Fruit fly (Drosophila melanogaster): ENCODE data around the gene mfrn.

Gene mfrn

DNA sequence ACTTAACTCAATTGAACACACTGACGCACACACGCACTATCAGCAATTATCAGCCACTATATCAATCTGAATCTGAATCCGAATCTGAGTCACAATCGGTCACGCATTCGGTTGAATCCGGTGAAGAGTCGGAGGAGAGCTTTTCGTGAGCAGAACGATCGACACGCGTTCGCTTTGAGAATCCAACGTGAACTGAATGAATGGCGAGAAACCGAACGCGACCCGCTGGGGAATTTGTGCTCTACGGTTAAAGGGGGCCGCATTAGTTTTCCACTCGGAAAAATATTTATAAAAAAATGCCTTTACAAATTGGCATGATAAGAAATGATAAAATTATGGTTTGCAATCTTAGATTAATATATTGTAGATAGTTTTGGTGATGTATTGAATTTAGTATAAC lies 40.4 kb upstream of the mfrn start, which contains the start of gene betaTub97EF (continued):
- no peak for TF ChIP-seq stwl (tag; optimal IDR thresholded peaks at IDR 0.05)
- TF ChIP-seq HLHmδ (GFP tag; optimal IDR thresholded peaks at IDR 0.05), result no peak
- TF ChIP-seq CG1792 (GFP tag; optimal IDR thresholded peaks at IDR 0.05), result no peak
- no peak for TF ChIP-seq wek (GFP tag; optimal IDR thresholded peaks at IDR 0.05)
- no peak for TF ChIP-seq Nf-YA (GFP tag; IDR thresholded peaks at IDR 0.05)
- peak; percentile 30; the same call in 1 of the 2 replicates for TF ChIP-seq CG10366 (GFP tag; IDR thresholded peaks at IDR 0.05)
- no peak for TF ChIP-seq ro (GFP tag; IDR thresholded peaks at IDR 0.05)
- TF ChIP-seq pum (GFP tag; optimal IDR thresholded peaks at IDR 0.05), result no peak
- no peak for TF ChIP-seq prd (optimal IDR thresholded peaks at IDR 0.05)
- TF ChIP-seq prd (GFP tag; IDR thresholded peaks at IDR 0.05), result peak; percentile 13; the same call in 1 of the 3 replicates
- no peak for TF ChIP-seq HHEX (GFP tag; optimal IDR thresholded peaks at IDR 0.05)
- TF ChIP-seq CG13624 (GFP tag; optimal IDR thresholded peaks at IDR 0.05), result no peak
- no peak for TF ChIP-seq Gsc (GFP tag; IDR thresholded peaks at IDR 0.05)
- no peak for TF ChIP-seq CG18262 (tag; optimal IDR thresholded peaks at IDR 0.05)
- no peak for TF ChIP-seq crp (GFP tag; optimal IDR thresholded peaks at IDR 0.05)
- no peak for TF ChIP-seq CG10267 (tag; optimal IDR thresholded peaks at IDR 0.05)
- TF ChIP-seq so (GFP tag; IDR thresholded peaks at IDR 0.05), result no peak
- TF ChIP-seq Ets65A (GFP tag), result no peak
- TF ChIP-seq fd3F (GFP tag; optimal IDR thresholded peaks at IDR 0.05), result no peak
- no peak for TF ChIP-seq Hr78 (GFP tag; optimal IDR thresholded peaks at IDR 0.05)
- no peak for TF ChIP-seq CG12236 (GFP tag; optimal IDR thresholded peaks at IDR 0.05)
- no peak for TF ChIP-seq scrt (GFP tag; optimal IDR thresholded peaks at IDR 0.05)
- no peak for TF ChIP-seq gt (GFP tag; IDR thresholded peaks at IDR 0.05)
- peak; percentile 80 for TF ChIP-seq grn (GFP tag; optimal IDR thresholded peaks at IDR 0.05)
- no peak for TF ChIP-seq CG4404 (GFP tag; IDR thresholded peaks at IDR 0.05)
- no peak for TF ChIP-seq CG18599 (GFP tag; optimal IDR thresholded peaks at IDR 0.05)
- no peak for TF ChIP-seq CG13775 (GFP tag; optimal IDR thresholded peaks at IDR 0.05)
- TF ChIP-seq wdn (GFP tag; IDR thresholded peaks at IDR 0.05), result no peak
- no peak for TF ChIP-seq CG18011 (GFP tag; optimal IDR thresholded peaks at IDR 0.05)
- TF ChIP-seq chif (GFP tag; optimal IDR thresholded peaks at IDR 0.05), result no peak
- TF ChIP-seq zfh2 (GFP tag; optimal IDR thresholded peaks at IDR 0.05), result no peak
- peak; percentile 71 for TF ChIP-seq crol (GFP tag; IDR thresholded peaks at IDR 0.05)
- no peak for TF ChIP-seq Sry-β (GFP tag; optimal IDR thresholded peaks at IDR 0.05)
- TF ChIP-seq CG11723 (GFP tag; optimal IDR thresholded peaks at IDR 0.05), result no peak
- no peak for TF ChIP-seq CG17829 (tag; optimal IDR thresholded peaks at IDR 0.05)
- no peak for TF ChIP-seq Dfd (GFP tag; optimal IDR thresholded peaks at IDR 0.05)
- no peak for TF ChIP-seq ATbp (GFP tag; optimal IDR thresholded peaks at IDR 0.05)
- no peak for TF ChIP-seq Hr3 (GFP tag; optimal IDR thresholded peaks at IDR 0.05)
- no peak for TF ChIP-seq Dp (GFP tag; optimal IDR thresholded peaks at IDR 0.05)
- no peak for TF ChIP-seq CG9797 (GFP tag; optimal IDR thresholded peaks at IDR 0.05)
- TF ChIP-seq inv (GFP tag; IDR thresholded peaks at IDR 0.05; ENCODE audit: partially characterized antibody), result no peak
- TF ChIP-seq salm (tag; optimal IDR thresholded peaks at IDR 0.05), result no peak
- no peak for TF ChIP-seq grau (tag; optimal IDR thresholded peaks at IDR 0.05)
- TF ChIP-seq otp (GFP tag; IDR thresholded peaks at IDR 0.05), result peak; percentile 15; the same call in 1 of the 3 replicates
- no peak for TF ChIP-seq croc (GFP tag; conservative IDR thresholded peaks at IDR 0.05)
- no peak for TF ChIP-seq lab (GFP tag; optimal IDR thresholded peaks at IDR 0.05)
- TF ChIP-seq Mad (GFP tag; optimal IDR thresholded peaks at IDR 0.05), result no peak
- TF ChIP-seq Stat92E (GFP tag; optimal IDR thresholded peaks at IDR 0.05), result no peak
- no peak for TF ChIP-seq Spps (tag; optimal IDR thresholded peaks at IDR 0.05)
- peak; percentile 32; the same call in 2 of the 3 replicates for TF ChIP-seq dysf (GFP tag; IDR thresholded peaks at IDR 0.05)
- TF ChIP-seq Ssrp (tag; optimal IDR thresholded peaks at IDR 0.05), result no peak

All from whole organism, embryonic.